Fruit fly (Drosophila melanogaster) whole organism, embryonic: ENCODE measurements around the gene CG13690.
A peak's percentile ranks its signal among the peaks of the same experiment; 100 is the strongest.

ENCODE experiments used
- Aef1 ChIP-seq: fragments of 200-800 bp; sonication (Bioruptor generic); IDR thresholded peaks from 3 replicates; pipeline ENCODE4 v1.3.6; 2022; ENCODE audit warnings: missing biosample characterization, missing genetic modification characterization
- Antp ChIP-seq: fragments of 200-800 bp; sonication (Bioruptor generic); optimal IDR thresholded peaks from 3 replicates; lab custom pipeline; 2016; ENCODE audit warnings: missing biosample characterization, missing genetic modification characterization
- Atf-2 ChIP-seq: fragments of 200-800 bp; sonication (Bioruptor generic); optimal IDR thresholded peaks from 2 replicates; lab custom pipeline; 2016; ENCODE audit warnings: missing biosample characterization, missing genetic modification characterization
- C15 ChIP-seq: fragments of 200-800 bp; sonication (Bioruptor generic); IDR thresholded peaks from 3 replicates; pipeline ENCODE4 v1.3.6; 2022; ENCODE audit warnings: missing biosample characterization, missing genetic modification characterization
- CG10979 ChIP-seq: fragments of 200-800 bp; sonication (Bioruptor generic); optimal IDR thresholded peaks from 2 replicates; lab custom pipeline; 2018; ENCODE audit warnings: missing biosample characterization, mild to moderate bottlenecking, missing genetic modification characterization, moderate library complexity
- CG13287 ChIP-seq: fragments of 200-800 bp; sonication (Bioruptor generic); IDR thresholded peaks from 2 replicates; pipeline ENCODE4 v1.3.6; 2022; ENCODE audit warnings: missing biosample characterization, missing genetic modification characterization; ENCODE audit not compliant: partially characterized antibody
- CG13424 ChIP-seq: fragments of 200-800 bp; sonication (Bioruptor generic); optimal IDR thresholded peaks from 2 replicates; lab custom pipeline; 2019; ENCODE audit warnings: missing biosample characterization, mild to moderate bottlenecking, missing genetic modification characterization, moderate library complexity
- CG14014 ChIP-seq: fragments of 200-800 bp; sonication (Bioruptor generic); IDR thresholded peaks from 2 replicates; pipeline ENCODE4 v1.3.6; 2022; ENCODE audit warnings: missing biosample characterization, missing genetic modification characterization
- CG14860 ChIP-seq: fragments of 200-800 bp; sonication (Bioruptor generic); IDR thresholded peaks from 3 replicates; pipeline ENCODE4 v1.3.6; 2022; ENCODE audit warnings: missing biosample characterization, missing genetic modification characterization; ENCODE audit not compliant: partially characterized antibody
- CG15601 ChIP-seq: fragments of 200-800 bp; sonication (Bioruptor generic); optimal IDR thresholded peaks from 3 replicates; lab custom pipeline; 2019; ENCODE audit warnings: missing biosample characterization, mild to moderate bottlenecking, missing genetic modification characterization, moderate library complexity
- CG17328 ChIP-seq: fragments of 200-800 bp; sonication (Bioruptor generic); IDR thresholded peaks from 2 replicates; pipeline ENCODE4 v1.3.6; 2022; ENCODE audit warnings: missing biosample characterization, missing genetic modification characterization
- CG17361 ChIP-seq: fragments of 200-800 bp; sonication (Bioruptor generic); IDR thresholded peaks from 3 replicates; pipeline ENCODE4 v1.3.6; 2022; ENCODE audit warnings: missing biosample characterization, missing genetic modification characterization
- CG17912 ChIP-seq: fragments of 200-800 bp; sonication (Bioruptor generic); optimal IDR thresholded peaks from 2 replicates; lab custom pipeline; 2018; ENCODE audit warnings: missing biosample characterization, mild to moderate bottlenecking, missing genetic modification characterization
- CG1832 ChIP-seq: fragments of 200-800 bp; sonication (Bioruptor generic); optimal IDR thresholded peaks from 2 replicates; lab custom pipeline; 2017; ENCODE audit warnings: missing biosample characterization, mild to moderate bottlenecking, missing genetic modification characterization, inconsistent platforms
- CG2129 ChIP-seq: fragments of 200-800 bp; sonication (Bioruptor generic); IDR thresholded peaks from 2 replicates; pipeline ENCODE4 v1.3.6; 2022; ENCODE audit warnings: missing biosample characterization, missing genetic modification characterization; ENCODE audit not compliant: partially characterized antibody
- CG2202 ChIP-seq: fragments of 200-800 bp; sonication (Bioruptor generic); optimal IDR thresholded peaks from 2 replicates; lab custom pipeline; 2018; ENCODE audit warnings: missing biosample characterization, mild to moderate bottlenecking, missing genetic modification characterization
- CG30431 ChIP-seq: fragments of 200-800 bp; sonication (Bioruptor generic); optimal IDR thresholded peaks from 2 replicates; lab custom pipeline; 2017; ENCODE audit warnings: missing biosample characterization, missing genetic modification characterization
- CG33557 ChIP-seq: fragments of 200-800 bp; sonication (Bioruptor generic); optimal IDR thresholded peaks from 2 replicates; lab custom pipeline; 2019; ENCODE audit warnings: missing biosample characterization, mild to moderate bottlenecking, missing genetic modification characterization, moderate library complexity
- CG34376 ChIP-seq: fragments of 200-800 bp; sonication (Bioruptor generic); optimal IDR thresholded peaks from 2 replicates; lab custom pipeline; 2018; ENCODE audit warnings: missing biosample characterization, mild to moderate bottlenecking, missing genetic modification characterization
- CG3726 ChIP-seq: fragments of 200-800 bp; sonication (Bioruptor generic); IDR thresholded peaks from 3 replicates; pipeline ENCODE4, ENCODE4 v1.3.6; 2022; ENCODE audit warnings: missing biosample characterization, missing genetic modification characterization
- CG4730 ChIP-seq: fragments of 200-800 bp; sonication (Bioruptor generic); IDR thresholded peaks from 2 replicates; pipeline ENCODE4 v1.3.6; 2022; ENCODE audit warnings: missing biosample characterization, missing genetic modification characterization
- CG7271 ChIP-seq: fragments of 200-800 bp; sonication (Bioruptor generic); optimal IDR thresholded peaks from 2 replicates; lab custom pipeline; 2018; ENCODE audit warnings: missing biosample characterization, mild to moderate bottlenecking, missing genetic modification characterization, moderate library complexity
- CG8290 ChIP-seq, 3 experiments: fragments of 200-800 bp; sonication (Bioruptor generic); optimal IDR thresholded peaks; 2 replicates each; lab custom pipeline; 2016 to 2019; ENCODE audit warnings: missing biosample characterization in 3 of 3, missing genetic modification characterization in 3 of 3, mild to moderate bottlenecking in 2 of 3, moderate library complexity in 1 of 3
- CG8359 ChIP-seq: fragments of 200-800 bp; sonication (Bioruptor generic); optimal IDR thresholded peaks from 2 replicates; lab custom pipeline; 2017; ENCODE audit warnings: missing biosample characterization, mild to moderate bottlenecking, missing genetic modification characterization, borderline replicate concordance
- CG9797 ChIP-seq: fragments of 200-800 bp; sonication (Bioruptor generic); optimal IDR thresholded peaks from 3 replicates; lab custom pipeline; 2018; ENCODE audit warnings: missing biosample characterization, mild to moderate bottlenecking, missing genetic modification characterization
- D ChIP-seq, 2 experiments: fragments of 200-800 bp in 1 of 2; fragments of >200 bp in 1 of 2; sonication (Bioruptor generic) in 1 of 2; optimal IDR thresholded peaks; 2 replicates in 1 of 2; 3 replicates in 1 of 2; lab custom pipeline; 2017; ENCODE audit warnings: mild to moderate bottlenecking in 1 of 2, missing biosample characterization in 1 of 2, missing genetic modification characterization in 1 of 2, missing genetic modification reagents in 1 of 2
- Jarid2 ChIP-seq: fragments of 200-800 bp; sonication (Bioruptor generic); optimal IDR thresholded peaks from 3 replicates; lab custom pipeline; 2017; ENCODE audit warnings: mild to moderate bottlenecking, missing biosample characterization, missing genetic modification reagents, missing genetic modification characterization
- Max ChIP-seq: fragments of 200-800 bp; sonication (Bioruptor generic); optimal IDR thresholded peaks from 2 replicates; lab custom pipeline; 2016; ENCODE audit warnings: missing biosample characterization, mild to moderate bottlenecking, missing genetic modification characterization
- NFAT ChIP-seq: fragments of 200-800 bp; sonication (Bioruptor generic); IDR thresholded peaks from 2 replicates; pipeline ENCODE4 v1.3.6; 2022; ENCODE audit warnings: missing biosample characterization, missing genetic modification characterization
- NfI ChIP-seq: fragments of 200-800 bp; sonication (Bioruptor generic); optimal IDR thresholded peaks from 3 replicates; lab custom pipeline; 2018; ENCODE audit warnings: missing biosample characterization, mild to moderate bottlenecking, missing genetic modification characterization, moderate library complexity
- Pdp1 ChIP-seq, 2 experiments: fragments of 200-800 bp; sonication (Bioruptor generic); optimal IDR thresholded peaks; 3 replicates each; lab custom pipeline; 2016; ENCODE audit warnings: missing biosample characterization in 2 of 2, missing genetic modification characterization in 2 of 2, mild to moderate bottlenecking in 1 of 2, moderate library complexity in 1 of 2
- ac ChIP-seq: fragments of 200-800 bp; sonication (Bioruptor generic); optimal IDR thresholded peaks from 3 replicates; lab custom pipeline; 2017; ENCODE audit warnings: missing biosample characterization, mild to moderate bottlenecking, missing genetic modification characterization
- al ChIP-seq: fragments of 200-800 bp; sonication (Bioruptor generic); IDR thresholded peaks from 2 replicates; pipeline ENCODE4 v1.3.6; 2022; ENCODE audit warnings: missing biosample characterization, missing genetic modification characterization
- chinmo ChIP-seq: fragments of 200-800 bp; sonication (Bioruptor generic); IDR thresholded peaks from 4 replicates; pipeline ENCODE4 v1.3.6; 2022; ENCODE audit warnings: missing biosample characterization, missing genetic modification characterization; ENCODE audit not compliant: partially characterized antibody
- dmrt11E ChIP-seq: fragments of 200-800 bp; sonication (Bioruptor generic); optimal IDR thresholded peaks from 3 replicates; lab custom pipeline; 2018; ENCODE audit warnings: missing biosample characterization, mild to moderate bottlenecking, missing genetic modification characterization, moderate library complexity
- gcm2 ChIP-seq: fragments of 200-800 bp; sonication (Bioruptor generic); optimal IDR thresholded peaks from 2 replicates; lab custom pipeline; 2016; ENCODE audit warnings: missing biosample characterization, missing genetic modification characterization
- grn ChIP-seq: fragments of 200-800 bp; sonication (Bioruptor generic); optimal IDR thresholded peaks from 3 replicates; lab custom pipeline; 2017; ENCODE audit warnings: missing biosample characterization, missing genetic modification characterization
- kni ChIP-seq: fragments of 200-800 bp; sonication (Bioruptor generic); optimal IDR thresholded peaks from 3 replicates; lab custom pipeline; 2017; ENCODE audit warnings: mild to moderate bottlenecking, missing biosample characterization, missing genetic modification reagents, missing genetic modification characterization
- pan ChIP-seq, 4 experiments: fragments of >200 bp in 3 of 4; fragments of 200-800 bp in 1 of 4; sonication (Bioruptor generic) in 1 of 4; optimal IDR thresholded peaks in 3 of 4; IDR thresholded peaks in 1 of 4; 2 replicates each; pipeline versions ENCODE4 v1.3.6 to Lab custom; 2017 to 2022; ENCODE audit warnings: missing biosample characterization in 2 of 4, missing genetic modification characterization in 2 of 4, mixed read lengths in 1 of 4
- pfk ChIP-seq: fragments of 200-800 bp; sonication (Bioruptor generic); optimal IDR thresholded peaks from 2 replicates; lab custom pipeline; 2018; ENCODE audit warnings: missing biosample characterization, mild to moderate bottlenecking, missing genetic modification characterization, moderate library complexity
- phol ChIP-seq: fragments of 200-800 bp; sonication (Bioruptor generic); optimal IDR thresholded peaks from 3 replicates; lab custom pipeline; 2018; ENCODE audit warnings: missing biosample characterization, mild to moderate bottlenecking, missing genetic modification characterization, moderate library complexity
- row ChIP-seq: fragments of 200-800 bp; sonication (Bioruptor generic); IDR thresholded peaks from 3 replicates; pipeline ENCODE4 v1.3.6; 2022; ENCODE audit warnings: missing biosample characterization, missing genetic modification characterization
- shn ChIP-seq: fragments of 200-800 bp; sonication (Bioruptor generic); optimal IDR thresholded peaks from 3 replicates; lab custom pipeline; 2016; ENCODE audit warnings: missing biosample characterization, missing genetic modification characterization
- sug ChIP-seq: fragments of 200-800 bp; optimal IDR thresholded peaks from 2 replicates; lab custom pipeline; 2019; ENCODE audit warnings: missing biosample characterization, mild to moderate bottlenecking, missing genetic modification characterization, moderate library complexity
- zen2 ChIP-seq: fragments of 200-800 bp; sonication (Bioruptor generic); IDR thresholded peaks from 3 replicates; pipeline ENCODE4 v1.3.6; 2022; ENCODE audit warnings: missing biosample characterization, missing genetic modification characterization; ENCODE audit not compliant: partially characterized antibody

Gene CG13690

dm6 chr2L:378815-379440 is 40.5 kb downstream of the CG13690 start (continued):
- TF ChIP-seq CG14860 (GFP tag; lab: Robert Waterston, UW) (no peak), row (GFP tag; lab: Robert Waterston, UW) (no peak), CG13287 (GFP tag; lab: Robert Waterston, UW) (no peak), C15 (GFP tag; lab: Robert Waterston, UW) (no peak), gcm2 (no peak), CG13424 (no peak)

dm6 chr2L:377780-378222 is 41.7 kb downstream of the CG13690 start, which contains the start of gene al:
TSS of gene al (plus strand) at chr2L:378112.
- TF ChIP-seq CG2129 (GFP tag; lab: Robert Waterston, UW) (no peak), dmrt11E (no peak), grn (GFP tag; lab: Kevin White, UChicago) (peak; percentile 61), phol (tag; lab: Kevin White, UChicago) (no peak), Pdp1 (GFP tag; optimal IDR thresholded peaks at IDR 0.05; lab: Kevin White, UChicago) (no peak), ac (peak; percentile 96), CG13424 (no peak), al (GFP tag; lab: Robert Waterston, UW) (0 out of 2 replicates have a peak, but pooled peaks have one; percentile 8), zen2 (no peak), NFAT (0 out of 2 replicates have a peak, but pooled peaks have one; percentile 3), Aef1 (GFP tag; lab: Robert Waterston, UW) (peak; percentile 88), CG33557 (GFP tag; lab: Kevin White, UChicago) (no peak), Atf-2 (GFP tag; lab: Kevin White, UChicago) (no peak), CG3726 (no peak), shn (GFP tag; lab: Kevin White, UChicago) (no peak), CG15601 (tag; lab: Kevin White, UChicago) (no peak), CG8359 (GFP tag; lab: Kevin White, UChicago) (no peak), CG9797 (GFP tag; lab: Kevin White, UChicago) (no peak), CG4730 (GFP tag; lab: Robert Waterston, UW) (no peak), CG30431 (GFP tag; lab: Kevin White, UChicago) (no peak), CG17328 (no peak), D (optimal IDR thresholded peaks at IDR 0.05; lab: Kevin White, UChicago) (no peak), D (GFP tag; optimal IDR thresholded peaks at IDR 0.05; lab: Kevin White, UChicago) (no peak), CG17361 (GFP tag; lab: Robert Waterston, UW) (no peak), CG10979 (tag; lab: Kevin White, UChicago) (no peak), NfI (GFP tag; lab: Kevin White, UChicago) (no peak), CG34376 (no peak), chinmo (GFP tag; lab: Robert Waterston, UW) (peak; percentile 76; the same call in 1 of the 4 replicates), Max (no peak), pfk (no peak), CG8290 (GFP tag; optimal IDR thresholded peaks at IDR 0.05; lab: Kevin White, UChicago) (no peak), CG8290 (tag; optimal IDR thresholded peaks at IDR 0.05; lab: Kevin White, UChicago) (no peak), Jarid2 (GFP tag; lab: Kevin White, UChicago) (peak; percentile 69), CG2202 (tag; lab: Kevin White, UChicago) (no peak), CG17912 (GFP tag; lab: Kevin White, UChicago) (no peak), Antp (GFP tag; lab: Kevin White, UChicago) (no peak), kni (GFP tag; lab: Kevin White, UChicago) (peak; percentile 73), CG14014 (GFP tag; lab: Robert Waterston, UW) (no peak), CG7271 (no peak), sug (peak; percentile 50), CG1832 (GFP tag; lab: Kevin White, UChicago) (peak; percentile 86), pan (optimal IDR thresholded peaks at IDR 0.05; lab: Kevin White, UChicago) (no peak), pan (GFP tag; optimal IDR thresholded peaks at IDR 0.05 in 1 of 2, IDR thresholded peaks at IDR 0.05 in 1 of 2) (peak in 1 of 2 experiments; percentile 12)
